Fruit fly (Drosophila melanogaster): ENCODE results near the gene dsx-c73A.

The dsx-c73A gene

dm6 chr3L:16476709-16477119, 25.0 kb upstream of the dsx-c73A start:
- TF ChIP-seq psq (optimal IDR thresholded peaks at IDR 0.05) (no peak), EcR (GFP tag; optimal IDR thresholded peaks at IDR 0.05) (no peak), CG8478 (optimal IDR thresholded peaks at IDR 0.05) (no peak), Dll (optimal IDR thresholded peaks at IDR 0.05) (no peak), usp (GFP tag; optimal IDR thresholded peaks at IDR 0.05) (no peak)

dm6 chr3L:16475518-16476126, 23.9 kb upstream of the dsx-c73A start:
- TF ChIP-seq pan (optimal IDR thresholded peaks at IDR 0.05): no peak

dm6 chr3L:16474130-16474529, 22.4 kb upstream of the dsx-c73A start:
- TF ChIP-seq Dll (optimal IDR thresholded peaks at IDR 0.05) (no peak), CG8478 (optimal IDR thresholded peaks at IDR 0.05) (no peak), pan (optimal IDR thresholded peaks at IDR 0.05) (no peak), usp (GFP tag; optimal IDR thresholded peaks at IDR 0.05) (no peak), EcR (GFP tag; optimal IDR thresholded peaks at IDR 0.05) (no peak), psq (optimal IDR thresholded peaks at IDR 0.05) (no peak)

- no peak for TF ChIP-seq pan (optimal IDR thresholded peaks at IDR 0.05)
- TF ChIP-seq Dll (optimal IDR thresholded peaks at IDR 0.05): no peak
- no peak for TF ChIP-seq EcR (GFP tag; optimal IDR thresholded peaks at IDR 0.05)
- TF ChIP-seq usp (GFP tag; optimal IDR thresholded peaks at IDR 0.05): no peak
- no peak for TF ChIP-seq CG8478 (optimal IDR thresholded peaks at IDR 0.05)
- no peak for TF ChIP-seq psq (optimal IDR thresholded peaks at IDR 0.05)
Measured at dm6 chr3L:16470071-16470470, 18.3 kb upstream of the dsx-c73A start.

- TF ChIP-seq CG8478 (optimal IDR thresholded peaks at IDR 0.05): no peak
- TF ChIP-seq psq (optimal IDR thresholded peaks at IDR 0.05): no peak
- TF ChIP-seq Dll (optimal IDR thresholded peaks at IDR 0.05): no peak
- no peak for TF ChIP-seq usp (GFP tag; optimal IDR thresholded peaks at IDR 0.05)
- no peak for TF ChIP-seq pan (optimal IDR thresholded peaks at IDR 0.05)
- no peak for TF ChIP-seq EcR (GFP tag; optimal IDR thresholded peaks at IDR 0.05)
Measured at dm6 chr3L:16463846-16464245, 12.1 kb upstream of the dsx-c73A start.

- TF ChIP-seq CG8478 (optimal IDR thresholded peaks at IDR 0.05): no peak
- TF ChIP-seq usp (GFP tag; optimal IDR thresholded peaks at IDR 0.05): no peak
- TF ChIP-seq psq (optimal IDR thresholded peaks at IDR 0.05): no peak
- no peak for TF ChIP-seq EcR (GFP tag; optimal IDR thresholded peaks at IDR 0.05)
- TF ChIP-seq pan (optimal IDR thresholded peaks at IDR 0.05): no peak
- TF ChIP-seq Dll (optimal IDR thresholded peaks at IDR 0.05): no peak
Measured at dm6 chr3L:16442628-16443027, 9.1 kb downstream of the dsx-c73A start.

- no peak for TF ChIP-seq psq (optimal IDR thresholded peaks at IDR 0.05)
- no peak for TF ChIP-seq CG8478 (optimal IDR thresholded peaks at IDR 0.05)
- TF ChIP-seq usp (GFP tag; optimal IDR thresholded peaks at IDR 0.05): no peak
- TF ChIP-seq pan (optimal IDR thresholded peaks at IDR 0.05): no peak
- no peak for TF ChIP-seq Dll (optimal IDR thresholded peaks at IDR 0.05)
- no peak for TF ChIP-seq EcR (GFP tag; optimal IDR thresholded peaks at IDR 0.05)
Measured at dm6 chr3L:16437271-16437670, 14.5 kb downstream of the dsx-c73A start.

- no peak for TF ChIP-seq usp (GFP tag; optimal IDR thresholded peaks at IDR 0.05)
Measured at dm6 chr3L:16433556-16433955, 18.2 kb downstream of the dsx-c73A start.

dm6 chr3L:16431056-16431455, 20.7 kb downstream of the dsx-c73A start:
- TF ChIP-seq CG8478 (optimal IDR thresholded peaks at IDR 0.05) (no peak), EcR (GFP tag; optimal IDR thresholded peaks at IDR 0.05) (no peak), psq (optimal IDR thresholded peaks at IDR 0.05) (no peak), usp (GFP tag; optimal IDR thresholded peaks at IDR 0.05) (no peak), pan (optimal IDR thresholded peaks at IDR 0.05) (no peak), Dll (optimal IDR thresholded peaks at IDR 0.05) (no peak)

dm6 chr3L:16429451-16429850, 22.3 kb downstream of the dsx-c73A start:
- no peak for TF ChIP-seq EcR (GFP tag; optimal IDR thresholded peaks at IDR 0.05)
- TF ChIP-seq psq (optimal IDR thresholded peaks at IDR 0.05): no peak
- TF ChIP-seq Dll (optimal IDR thresholded peaks at IDR 0.05): no peak
- no peak for TF ChIP-seq CG8478 (optimal IDR thresholded peaks at IDR 0.05)
- no peak for TF ChIP-seq pan (optimal IDR thresholded peaks at IDR 0.05)
- TF ChIP-seq usp (GFP tag; optimal IDR thresholded peaks at IDR 0.05): no peak

dm6 chr3L:16419059-16419773, 32.5 kb downstream of the dsx-c73A start, which contains the start of the genes TyrRS and CG33158:
Gene TyrRS, minus strand, starts transcription at chr3L:16419302.
Gene CG33158, plus strand, starts transcription at chr3L:16419597.
- no peak for TF ChIP-seq Dll (optimal IDR thresholded peaks at IDR 0.05)
- TF ChIP-seq EcR (GFP tag; optimal IDR thresholded peaks at IDR 0.05): no peak
- TF ChIP-seq psq (optimal IDR thresholded peaks at IDR 0.05): no peak
- no peak for TF ChIP-seq pan (optimal IDR thresholded peaks at IDR 0.05)
- TF ChIP-seq usp (GFP tag; optimal IDR thresholded peaks at IDR 0.05): no peak
- TF ChIP-seq CG8478 (optimal IDR thresholded peaks at IDR 0.05): no peak

- TF ChIP-seq CG8478 (optimal IDR thresholded peaks at IDR 0.05): no peak
Measured at dm6 chr3L:16417024-16417423, 34.7 kb downstream of the dsx-c73A start, which contains the start of gene GluRS-m. Gene GluRS-m, minus strand, starts transcription at chr3L:16417177.

- TF ChIP-seq pan (optimal IDR thresholded peaks at IDR 0.05) (no peak), usp (GFP tag; optimal IDR thresholded peaks at IDR 0.05) (no peak), psq (optimal IDR thresholded peaks at IDR 0.05) (no peak)
Measured at dm6 chr3L:16412394-16412950, 39.3 kb downstream of the dsx-c73A start, which contains the start of gene Serinc. Gene Serinc, plus strand, starts transcription at chr3L:16412722.

All from whole organism.